Worm (Caenorhabditis elegans) whole organism, L1 larva: ENCODE results near the gene F21G4.5.

Experiments
- C16A3.4 ChIP-seq: fragments of 150-350 bp; optimal IDR thresholded peaks from 2 replicates; lab custom pipeline; 2014; ENCODE audit warnings: missing biosample characterization, missing genetic modification characterization
- aha-1 ChIP-seq: fragments of 150-350 bp; optimal IDR thresholded peaks from 2 replicates; lab custom pipeline; 2014; ENCODE audit warnings: missing biosample characterization, missing genetic modification characterization
- aly-2 ChIP-seq: fragments of 150-350 bp; optimal IDR thresholded peaks from 2 replicates; lab custom pipeline; 2014; ENCODE audit warnings: missing biosample characterization, missing genetic modification characterization
- blmp-1 ChIP-seq: fragments of 150-350 bp; optimal IDR thresholded peaks from 2 replicates; lab custom pipeline; 2014; ENCODE audit warnings: missing biosample characterization, missing genetic modification characterization
- ceh-63 ChIP-seq: fragments of 200-800 bp; sonication (Bioruptor generic); optimal IDR thresholded peaks from 2 replicates; lab custom pipeline; 2018; ENCODE audit warnings: mild to moderate bottlenecking, missing genetic modification characterization, missing compliant biosample characterization
- ceh-8 ChIP-seq: fragments of 200-800 bp; sonication (Bioruptor generic); optimal IDR thresholded peaks from 2 replicates; lab custom pipeline; 2018; ENCODE audit warnings: mild to moderate bottlenecking, missing genetic modification characterization, moderate library complexity, missing compliant biosample characterization
- ceh-88 ChIP-seq: fragments of 200-800 bp; sonication (Bioruptor generic); IDR thresholded peaks from 2 replicates; pipeline ENCODE4 v1.3.6; 2022; ENCODE audit warnings: missing genetic modification characterization, missing compliant biosample characterization
- ces-1 ChIP-seq: fragments of 150-350 bp; optimal IDR thresholded peaks from 2 replicates; lab custom pipeline; 2014; ENCODE audit warnings: missing biosample characterization, missing genetic modification reagents, missing genetic modification characterization
- dpl-1 ChIP-seq, 3 experiments: fragments of 150-350 bp in 2 of 3; sonication (generic microtip) in 1 of 3; optimal IDR thresholded peaks; 2 replicates each; lab custom pipeline; 2014 to 2017; ENCODE audit warnings: missing biosample characterization in 3 of 3, missing genetic modification characterization in 3 of 3, missing genetic modification reagents in 3 of 3
- efl-1 ChIP-seq, 4 experiments: fragments of 150-350 bp; optimal IDR thresholded peaks in 3 of 4; peaks in 1 of 4; 1 replicate in 1 of 4; 2 replicates in 3 of 4; lab custom pipeline; 2014; ENCODE audit warnings: missing biosample characterization in 2 of 4, missing genetic modification characterization in 2 of 4, missing genetic modification reagents in 2 of 4
- egl-27 ChIP-seq, 2 experiments: fragments of 150-350 bp in 1 of 2; sonication (generic microtip); optimal IDR thresholded peaks; 3 replicates each; lab custom pipeline; 2017 to 2018; ENCODE audit warnings: missing biosample characterization in 2 of 2, missing genetic modification characterization in 2 of 2, missing genetic modification reagents in 2 of 2
- elt-3 ChIP-seq, 6 experiments: fragments of 150-350 bp in 1 of 6; sonication (generic microtip); optimal IDR thresholded peaks; 2 replicates each; lab custom pipeline; 2017 to 2018; ENCODE audit warnings: missing biosample characterization in 6 of 6, missing genetic modification characterization in 6 of 6, inconsistent platforms in 1 of 6
- ets-5 ChIP-seq: fragments of 200-800 bp; sonication (Bioruptor generic); IDR thresholded peaks from 2 replicates; pipeline ENCODE4 v1.3.6; 2022; ENCODE audit warnings: missing genetic modification characterization, missing compliant biosample characterization
- fkh-4 ChIP-seq: sonication (generic microtip); optimal IDR thresholded peaks from 2 replicates; lab custom pipeline; 2016; ENCODE audit warnings: missing compliant biosample characterization, missing genetic modification characterization, borderline replicate concordance
- hlh-17 ChIP-seq: fragments of 200-800 bp; sonication (Bioruptor generic); optimal IDR thresholded peaks from 2 replicates; lab custom pipeline; 2018; ENCODE audit warnings: missing genetic modification characterization, mild to moderate bottlenecking, missing compliant biosample characterization, moderate library complexity, borderline replicate concordance
- isw-1 ChIP-seq: fragments of 200-800 bp; sonication (Bioruptor generic); IDR thresholded peaks from 2 replicates; pipeline ENCODE4 v1.3.6; 2022; ENCODE audit warnings: missing genetic modification characterization, missing compliant biosample characterization
- lin-13 ChIP-seq: fragments of 150-350 bp; optimal IDR thresholded peaks from 2 replicates; lab custom pipeline; 2014; ENCODE audit warnings: missing biosample characterization, missing genetic modification reagents, missing genetic modification characterization
- lin-14 ChIP-seq: fragments of 200-800 bp; sonication (Bioruptor generic); optimal IDR thresholded peaks from 2 replicates; lab custom pipeline; 2018; ENCODE audit warnings: mild to moderate bottlenecking, missing genetic modification characterization, moderate library complexity, missing compliant biosample characterization
- mep-1 ChIP-seq: fragments of 150-350 bp; optimal IDR thresholded peaks from 2 replicates; lab custom pipeline; 2014; ENCODE audit warnings: missing biosample characterization, missing genetic modification characterization
- nhr-237 ChIP-seq: fragments of 150-350 bp; optimal IDR thresholded peaks from 2 replicates; lab custom pipeline; 2014; ENCODE audit warnings: missing biosample characterization, missing genetic modification characterization
- nhr-28 ChIP-seq: fragments of 150-350 bp; optimal IDR thresholded peaks from 2 replicates; lab custom pipeline; 2014; ENCODE audit warnings: missing biosample characterization, missing genetic modification characterization
- nhr-71 ChIP-seq: sonication (generic microtip); optimal IDR thresholded peaks from 2 replicates; lab custom pipeline; 2016; ENCODE audit warnings: mild to moderate bottlenecking, missing genetic modification characterization, moderate library complexity, missing compliant biosample characterization
- nhr-77 ChIP-seq: fragments of 150-350 bp; optimal IDR thresholded peaks from 2 replicates; lab custom pipeline; 2014; ENCODE audit warnings: missing biosample characterization, missing genetic modification characterization
- nhr-90 ChIP-seq: sonication (generic microtip); optimal IDR thresholded peaks from 2 replicates; lab custom pipeline; 2016; ENCODE audit warnings: mild to moderate bottlenecking, missing genetic modification characterization, missing compliant biosample characterization; ENCODE audit not compliant: poor library complexity
- pag-3 ChIP-seq: sonication (generic microtip); optimal IDR thresholded peaks from 2 replicates; lab custom pipeline; 2017; ENCODE audit warnings: missing genetic modification characterization, mild to moderate bottlenecking, missing compliant biosample characterization, antibody characterized with exemption, borderline replicate concordance; ENCODE audit not compliant: insufficient read depth
- rnt-1 ChIP-seq: sonication (generic microtip); optimal IDR thresholded peaks from 2 replicates; lab custom pipeline; 2016; ENCODE audit warnings: mild to moderate bottlenecking, missing genetic modification characterization, moderate library complexity, missing compliant biosample characterization
- snu-23 ChIP-seq: sonication (generic microtip); optimal IDR thresholded peaks from 2 replicates; lab custom pipeline; 2016; ENCODE audit warnings: missing genetic modification characterization, missing compliant biosample characterization
- sox-4 ChIP-seq: sonication (generic microtip); optimal IDR thresholded peaks from 2 replicates; lab custom pipeline; 2016; ENCODE audit warnings: missing genetic modification characterization, missing compliant biosample characterization
- swsn-7 ChIP-seq: sonication (generic microtip); optimal IDR thresholded peaks from 2 replicates; lab custom pipeline; 2016; ENCODE audit warnings: missing genetic modification characterization, missing compliant biosample characterization
- unc-30 ChIP-seq: sonication (generic microtip); optimal IDR thresholded peaks from 2 replicates; lab custom pipeline; 2017; ENCODE audit warnings: missing biosample characterization, missing genetic modification characterization
- ztf-11 ChIP-seq, 2 experiments: sonication (generic microtip); optimal IDR thresholded peaks; 2 replicates each; lab custom pipeline; 2016 to 2017; ENCODE audit warnings: missing genetic modification characterization in 2 of 2, missing biosample characterization in 1 of 2, missing compliant biosample characterization in 1 of 2

Gene F21G4.5

ce11 chrX:9940524-9940923 is 34.6 kb downstream of the F21G4.5 start:
- no peak for TF ChIP-seq aly-2 (tag; lab: Kevin White, UChicago)
- TF ChIP-seq pag-3 (tag; lab: Kevin White, UChicago) = no peak
- no peak for TF ChIP-seq dpl-1 (GFP tag; optimal IDR thresholded peaks at IDR 0.05; lab: Kevin White, UChicago)
- TF ChIP-seq, all 84 proteins: peak for 0

ce11 chrX:9941379-9941778 is 35.4 kb downstream of the F21G4.5 start:
- TF ChIP-seq egl-27 (tag; optimal IDR thresholded peaks at IDR 0.05; lab: Kevin White, UChicago) = no peak
- peak in 1 of 2 experiments; percentile 31 for TF ChIP-seq ztf-11 (tag; optimal IDR thresholded peaks at IDR 0.05; lab: Kevin White, UChicago)
- no peak for TF ChIP-seq nhr-237 (tag; lab: Kevin White, UChicago)
- TF ChIP-seq nhr-77 = no peak
- peak; percentile 51 for TF ChIP-seq blmp-1 (tag; lab: Kevin White, UChicago)
- peak; percentile 11 for TF ChIP-seq nhr-90 (tag; lab: Kevin White, UChicago)
- TF ChIP-seq unc-30 = no peak
- TF ChIP-seq lin-13 (GFP tag; lab: Kevin White, UChicago) = no peak
- no peak for TF ChIP-seq ceh-8 (GFP tag; lab: Kevin White, UChicago)
- TF ChIP-seq snu-23 (GFP tag; lab: Kevin White, UChicago) = peak; percentile 29
- no peak for TF ChIP-seq nhr-71 (tag; lab: Kevin White, UChicago)
- TF ChIP-seq mep-1 (tag; lab: Kevin White, UChicago) = peak; percentile 2
- TF ChIP-seq ceh-63 (GFP tag; lab: Kevin White, UChicago) = no peak
- no peak for TF ChIP-seq swsn-7 (tag; lab: Kevin White, UChicago)

- TF ChIP-seq C16A3.4 (tag; lab: Kevin White, UChicago) (no peak), efl-1 (optimal IDR thresholded peaks at IDR 0.05; lab: Kevin White, UChicago) (no peak), efl-1 (GFP tag; optimal IDR thresholded peaks at IDR 0.05 in 1 of 2; lab: Kevin White, UChicago) (peak in 1 of 2 experiments; percentile 35)
These were observed 42.6 kb downstream of the F21G4.5 start for ce11 chrX:9948528-9948927.

- TF ChIP-seq nhr-28 = no peak
- no peak for TF ChIP-seq isw-1 (GFP tag; lab: Robert Waterston, UW)
- TF ChIP-seq ceh-88 (GFP tag; lab: Robert Waterston, UW) = no peak
- TF ChIP-seq ces-1 = no peak
- peak; percentile 58 for TF ChIP-seq blmp-1 (tag; lab: Kevin White, UChicago)
These were observed 43.0 kb downstream of the F21G4.5 start, which contains the start of gene nas-37 for ce11 chrX:9948963-9949362. nas-37 (minus strand) TSS chrX:9949063.

- TF ChIP-seq lin-14 = peak; percentile 41
- peak; percentile 8 for TF ChIP-seq rnt-1 (tag; lab: Kevin White, UChicago)
- TF ChIP-seq fkh-4 (tag; lab: Kevin White, UChicago) = no peak
- peak in 1 of 6 experiments; percentile 8 for TF ChIP-seq elt-3 (tag; optimal IDR thresholded peaks at IDR 0.05; lab: Kevin White, UChicago)
- TF ChIP-seq ets-5 (GFP tag; lab: Robert Waterston, UW) = no peak
- TF ChIP-seq sox-4 (tag; lab: Kevin White, UChicago) = peak; percentile 16
- TF ChIP-seq nhr-71 (tag; lab: Kevin White, UChicago) = peak; percentile 23
These were observed 48.6 kb downstream of the F21G4.5 start, which contains the start of gene cysl-1 for ce11 chrX:9954483-9955041. cysl-1 (minus strand) TSS chrX:9954533.

- TF ChIP-seq aha-1 = no peak
- no peak for TF ChIP-seq hlh-17 (GFP tag; lab: Kevin White, UChicago)
- TF ChIP-seq, all 84 proteins: peak for 0
These were observed 50.1 kb downstream of the F21G4.5 start for ce11 chrX:9956052-9956451.
